Fruit fly (Drosophila melanogaster): ENCODE results near the gene CG2120.

- TF ChIP-seq CG6808 (GFP tag; optimal IDR thresholded peaks at IDR 0.05) (peak; percentile 85), Lpt (GFP tag; optimal IDR thresholded peaks at IDR 0.05) (peak; percentile 86), OdsH (GFP tag; optimal IDR thresholded peaks at IDR 0.05) (peak; percentile 90), Hr4 (GFP tag; optimal IDR thresholded peaks at IDR 0.05) (peak; percentile 92), eg (GFP tag; IDR thresholded peaks at IDR 0.05) (peak; percentile 90), Sox14 (GFP tag; optimal IDR thresholded peaks at IDR 0.05) (peak; percentile 96), Ets21C (GFP tag; optimal IDR thresholded peaks at IDR 0.05) (peak; percentile 89), Blimp-1 (GFP tag; optimal IDR thresholded peaks at IDR 0.05) (no peak), CG8319 (GFP tag; optimal IDR thresholded peaks at IDR 0.05) (peak; percentile 81), dac (GFP tag; optimal IDR thresholded peaks at IDR 0.05) (peak; percentile 80), CG31627 (GFP tag; optimal IDR thresholded peaks at IDR 0.05) (peak; percentile 94), CG11762 (GFP tag; optimal IDR thresholded peaks at IDR 0.05; ENCODE audit: insufficient read depth) (peak; percentile 77)
These were observed 7.9 kb downstream of the CG2120 start, which contains the start of gene CG17982 for dm6 chrX:8143537-8143936.
